Worm (Caenorhabditis elegans): ENCODE results near the gene F59B10.3.

F59B10.3 gene

DNA sequence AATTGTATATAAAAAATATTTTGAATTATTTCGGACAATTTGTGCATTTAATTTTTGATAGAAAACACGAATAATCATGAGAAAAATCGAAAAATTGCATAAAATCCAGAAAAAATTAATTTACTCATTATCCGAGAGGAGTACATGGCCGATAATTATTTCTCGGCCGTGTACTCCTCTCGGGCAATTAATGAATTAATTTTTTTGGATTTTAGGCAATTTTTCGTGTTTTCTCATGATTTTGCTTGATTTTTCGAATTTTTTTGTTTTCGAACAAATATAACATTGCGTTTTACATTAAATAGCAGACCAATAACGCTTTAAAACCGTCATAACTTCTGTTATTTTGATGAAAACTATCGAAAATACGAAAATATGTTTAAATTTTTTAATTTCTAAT, 27.6 kb downstream of the F59B10.3 start (continued):
- TF ChIP-seq snpc-3.4 (tag; optimal IDR thresholded peaks at IDR 0.05) = no peak
- TF ChIP-seq mcd-1 (GFP tag; IDR thresholded peaks at IDR 0.05) = peak; percentile 40; the same call in 1 of the 2 replicates
- no peak for TF ChIP-seq F23B12.7 (tag; optimal IDR thresholded peaks at IDR 0.05; ENCODE audit: insufficient read depth)
- TF ChIP-seq ceh-40 (GFP tag; IDR thresholded peaks at IDR 0.05) = no peak
- TF ChIP-seq Y95B8A.8 (GFP tag; IDR thresholded peaks at IDR 0.05) = no peak
- no peak for TF ChIP-seq hmg-20 (GFP tag; IDR thresholded peaks at IDR 0.05)
- no peak for TF ChIP-seq F37B4.10 (GFP tag; IDR thresholded peaks at IDR 0.05)
- no peak for TF ChIP-seq C06A6.2 (GFP tag; conservative IDR thresholded peaks at IDR 0.05)
- TF ChIP-seq cebp-2 (GFP tag; IDR thresholded peaks at IDR 0.05) = no peak
- TF ChIP-seq snpc-4 (GFP tag; optimal IDR thresholded peaks at IDR 0.05) = no peak
- TF ChIP-seq snpc-4 (tag; optimal IDR thresholded peaks at IDR 0.05) = no peak
- no peak for TF ChIP-seq lag-1 (GFP tag; IDR thresholded peaks at IDR 0.05)
- no peak for TF ChIP-seq attf-5 (GFP tag; optimal IDR thresholded peaks at IDR 0.05)
- TF ChIP-seq Y53G8AR.9 (GFP tag; conservative IDR thresholded peaks at IDR 0.05) = no peak
- no peak for TF ChIP-seq tbx-9 (tag; optimal IDR thresholded peaks at IDR 0.05; ENCODE audit: borderline replicate concordance)
- no peak for TF ChIP-seq Y53F4B.3 (GFP tag; IDR thresholded peaks at IDR 0.05)
- no peak for TF ChIP-seq Y67H2A.10 (GFP tag; conservative IDR thresholded peaks at IDR 0.05)
- no peak for TF ChIP-seq fkh-3 (tag; optimal IDR thresholded peaks at IDR 0.05)
- no peak for TF ChIP-seq nhr-120 (GFP tag; IDR thresholded peaks at IDR 0.05)
- no peak for TF ChIP-seq gei-17 (GFP tag; optimal IDR thresholded peaks at IDR 0.05)
- no peak for TF ChIP-seq somi-1 (GFP tag; optimal IDR thresholded peaks at IDR 0.05)
- no peak for TF ChIP-seq snpc-1.1 (tag; optimal IDR thresholded peaks at IDR 0.05; ENCODE audit: insufficient read depth)
- TF ChIP-seq madf-8 (GFP tag; conservative IDR thresholded peaks at IDR 0.05) = peak; percentile 29; the same call in 1 of the 2 replicates
- no peak for TF ChIP-seq T26A5.8 (tag; optimal IDR thresholded peaks at IDR 0.05)
- TF ChIP-seq F52B5.7 (tag; optimal IDR thresholded peaks at IDR 0.05) = no peak
- no peak for TF ChIP-seq atf-7 (tag; optimal IDR thresholded peaks at IDR 0.05)
- TF ChIP-seq dpl-1 (GFP tag; optimal IDR thresholded peaks at IDR 0.05) = no peak
- no peak for TF ChIP-seq dox-1 (GFP tag; IDR thresholded peaks at IDR 0.05)
- no peak for TF ChIP-seq nhr-90 (tag; optimal IDR thresholded peaks at IDR 0.05)
- TF ChIP-seq aptf-3 (GFP tag; IDR thresholded peaks at IDR 0.05) = no peak
- TF ChIP-seq dpff-1 (tag; optimal IDR thresholded peaks at IDR 0.05) = no peak
- TF ChIP-seq attf-3 (GFP tag; conservative IDR thresholded peaks at IDR 0.05) = 0 out of 2 replicates have a peak, but pooled peaks have one; percentile 11
- no peak for TF ChIP-seq hsf-1 (GFP tag; IDR thresholded peaks at IDR 0.05)
- TF ChIP-seq xnd-1 (tag; optimal IDR thresholded peaks at IDR 0.05) = no peak
- peak; percentile 40 for TF ChIP-seq F33H1.4 (GFP tag; IDR thresholded peaks at IDR 0.05)
- TF ChIP-seq lin-35 (GFP tag; optimal IDR thresholded peaks at IDR 0.05) = no peak
- TF ChIP-seq rpc-1 (optimal IDR thresholded peaks at IDR 0.05) = no peak
- no peak for TF ChIP-seq rpc-1 (tag; optimal IDR thresholded peaks at IDR 0.05)
- TF ChIP-seq lin-26 (GFP tag; IDR thresholded peaks at IDR 0.05) = no peak
- TF ChIP-seq F39B2.1 (GFP tag; IDR thresholded peaks at IDR 0.05) = no peak
- peak in 1 of 2 experiments; percentile 24 for TF ChIP-seq let-607 (tag; optimal IDR thresholded peaks at IDR 0.05)
- TF ChIP-seq let-526 (GFP tag; IDR thresholded peaks at IDR 0.05) = peak; percentile 70; the same call in 1 of the 2 replicates
- no peak for TF ChIP-seq pha-4 (tag; optimal IDR thresholded peaks at IDR 0.05)
- TF ChIP-seq F49E8.2 (tag; optimal IDR thresholded peaks at IDR 0.05; ENCODE audit: insufficient read depth) = peak; percentile 39
- peak; percentile 35 for TF ChIP-seq lin-54 (GFP tag; optimal IDR thresholded peaks at IDR 0.05)
- no peak for TF ChIP-seq cebp-1 (GFP tag; IDR thresholded peaks at IDR 0.05)
- TF ChIP-seq cebp-1 (tag; optimal IDR thresholded peaks at IDR 0.05) = peak; percentile 15
- no peak for TF ChIP-seq nhr-179 (tag; optimal IDR thresholded peaks at IDR 0.05)
- no peak for TF ChIP-seq egl-44 (GFP tag; IDR thresholded peaks at IDR 0.05)
- TF ChIP-seq zfh-2 (GFP tag; conservative IDR thresholded peaks at IDR 0.05) = no peak
